Worm (Caenorhabditis elegans) whole organism, mixed stage, embryonic: ENCODE measurements around the gene srh-130.

Experiments used
- M03D4.4 ChIP-seq: sonication (generic microtip); optimal IDR thresholded peaks from 2 replicates; lab custom pipeline; 2017; ENCODE audit warnings: mild to moderate bottlenecking, missing genetic modification characterization, missing compliant biosample characterization
- bed-3 ChIP-seq: fragments of 200-800 bp; sonication (Bioruptor generic); optimal IDR thresholded peaks from 3 replicates; lab custom pipeline; 2018; ENCODE audit warnings: mild to moderate bottlenecking, missing genetic modification characterization, moderate library complexity, missing compliant biosample characterization
- blmp-1 ChIP-seq: fragments of 150-350 bp; optimal IDR thresholded peaks from 2 replicates; lab custom pipeline; 2014; ENCODE audit warnings: missing biosample characterization, missing genetic modification characterization
- ceh-39 ChIP-seq: fragments of 150-350 bp; optimal IDR thresholded peaks from 2 replicates; lab custom pipeline; 2014; ENCODE audit warnings: missing biosample characterization, missing genetic modification characterization
- ceh-43 ChIP-seq: fragments of 200-800 bp; sonication (Bioruptor generic); optimal IDR thresholded peaks from 2 replicates; lab custom pipeline; 2018; ENCODE audit warnings: mild to moderate bottlenecking, missing genetic modification characterization, moderate library complexity, missing compliant biosample characterization
- ceh-83 ChIP-seq: fragments of 200-800 bp; sonication (Bioruptor generic); optimal IDR thresholded peaks from 2 replicates; lab custom pipeline; 2018; ENCODE audit warnings: mild to moderate bottlenecking, missing genetic modification characterization, missing compliant biosample characterization
- ces-1 ChIP-seq: fragments of 150-350 bp; optimal IDR thresholded peaks from 2 replicates; lab custom pipeline; 2014; ENCODE audit warnings: missing biosample characterization, missing genetic modification reagents, missing genetic modification characterization
- cnd-1 ChIP-seq: fragments of 200-800 bp; sonication (Bioruptor generic); optimal IDR thresholded peaks from 2 replicates; lab custom pipeline; 2018; ENCODE audit warnings: mild to moderate bottlenecking, missing genetic modification characterization, missing compliant biosample characterization
- drap-1 ChIP-seq: fragments of 200-800 bp; sonication (Bioruptor generic); optimal IDR thresholded peaks from 3 replicates; lab custom pipeline; 2018; ENCODE audit warnings: mild to moderate bottlenecking, missing genetic modification characterization, missing compliant biosample characterization
- elt-1 ChIP-seq: sonication (generic microtip); optimal IDR thresholded peaks from 2 replicates; lab custom pipeline; 2017; ENCODE audit warnings: missing genetic modification characterization, mild to moderate bottlenecking, missing compliant biosample characterization, antibody characterized with exemption, moderate library complexity, borderline replicate concordance; ENCODE audit not compliant: insufficient read depth
- elt-3 ChIP-seq: fragments of 150-350 bp; optimal IDR thresholded peaks from 2 replicates; lab custom pipeline; 2014; ENCODE audit warnings: missing biosample characterization, missing genetic modification characterization
- flh-1 ChIP-seq: fragments of 200-800 bp; sonication (Bioruptor generic); optimal IDR thresholded peaks from 2 replicates; lab custom pipeline; 2018; ENCODE audit warnings: mild to moderate bottlenecking, missing genetic modification characterization, moderate library complexity, missing compliant biosample characterization
- hlh-1 ChIP-seq: fragments of 150-350 bp; optimal IDR thresholded peaks from 2 replicates; lab custom pipeline; 2014; ENCODE audit warnings: missing biosample characterization, missing genetic modification reagents, missing genetic modification characterization
- lin-13 ChIP-seq: fragments of 150-350 bp; optimal IDR thresholded peaks from 2 replicates; lab custom pipeline; 2014; ENCODE audit warnings: missing biosample characterization, missing genetic modification characterization
- lin-32 ChIP-seq: fragments of 200-800 bp; sonication (Bioruptor generic); optimal IDR thresholded peaks from 2 replicates; lab custom pipeline; 2018; ENCODE audit warnings: mild to moderate bottlenecking, missing genetic modification characterization, missing compliant biosample characterization
- lsy-2 ChIP-seq: fragments of 150-350 bp; optimal IDR thresholded peaks from 2 replicates; lab custom pipeline; 2014; ENCODE audit warnings: missing biosample characterization, missing genetic modification characterization
- mab-5 ChIP-seq: fragments of 150-350 bp; optimal IDR thresholded peaks from 2 replicates; lab custom pipeline; 2014; ENCODE audit warnings: missing biosample characterization, missing genetic modification characterization
- mep-1 ChIP-seq: fragments of 150-350 bp; optimal IDR thresholded peaks from 2 replicates; lab custom pipeline; 2017; ENCODE audit warnings: missing biosample characterization, missing genetic modification reagents, missing genetic modification characterization, inconsistent platforms
- mls-2 ChIP-seq: sonication (generic microtip); optimal IDR thresholded peaks from 2 replicates; lab custom pipeline; 2016; ENCODE audit warnings: mild to moderate bottlenecking, missing genetic modification characterization, moderate library complexity, missing compliant biosample characterization
- nhr-2 ChIP-seq: fragments of 150-350 bp; optimal IDR thresholded peaks from 2 replicates; lab custom pipeline; 2014; ENCODE audit warnings: missing biosample characterization, missing genetic modification characterization
- nhr-28 ChIP-seq: fragments of 150-350 bp; optimal IDR thresholded peaks from 2 replicates; lab custom pipeline; 2014; ENCODE audit warnings: missing biosample characterization, missing genetic modification characterization
- nhr-76 ChIP-seq: sonication (generic microtip); optimal IDR thresholded peaks from 2 replicates; lab custom pipeline; 2017; ENCODE audit warnings: missing biosample characterization, missing genetic modification characterization
- pha-4 ChIP-seq: fragments of 150-350 bp; optimal IDR thresholded peaks from 2 replicates; lab custom pipeline; 2018; ENCODE audit warnings: missing biosample characterization, missing genetic modification reagents, missing genetic modification characterization
- snpc-4 ChIP-seq: fragments of 150-350 bp; optimal IDR thresholded peaks from 2 replicates; lab custom pipeline; 2014; ENCODE audit warnings: missing biosample characterization, missing genetic modification characterization
- sptf-1 ChIP-seq: sonication (generic microtip); optimal IDR thresholded peaks from 2 replicates; lab custom pipeline; 2017; ENCODE audit warnings: mild to moderate bottlenecking, missing genetic modification characterization, moderate library complexity, missing compliant biosample characterization
- tbx-8 ChIP-seq: fragments of 200-800 bp; sonication (Bioruptor generic); optimal IDR thresholded peaks from 2 replicates; lab custom pipeline; 2018; ENCODE audit warnings: mild to moderate bottlenecking, missing genetic modification characterization, moderate library complexity, missing compliant biosample characterization
- unc-120 ChIP-seq: sonication (generic microtip); optimal IDR thresholded peaks from 2 replicates; lab custom pipeline; 2017; ENCODE audit warnings: missing genetic modification characterization, missing compliant biosample characterization; ENCODE audit not compliant: poor library complexity, severe bottlenecking
- unc-39 ChIP-seq: fragments of 150-350 bp; optimal IDR thresholded peaks from 2 replicates; lab custom pipeline; 2014; ENCODE audit warnings: missing biosample characterization, missing genetic modification characterization
- unc-62 ChIP-seq: fragments of 150-350 bp; optimal IDR thresholded peaks from 2 replicates; lab custom pipeline; 2014; ENCODE audit warnings: missing biosample characterization, missing genetic modification reagents, missing genetic modification characterization
- zip-8 ChIP-seq: fragments of 150-350 bp; optimal IDR thresholded peaks from 2 replicates; lab custom pipeline; 2014; ENCODE audit warnings: missing biosample characterization, missing genetic modification characterization

srh-130 gene

DNA sequence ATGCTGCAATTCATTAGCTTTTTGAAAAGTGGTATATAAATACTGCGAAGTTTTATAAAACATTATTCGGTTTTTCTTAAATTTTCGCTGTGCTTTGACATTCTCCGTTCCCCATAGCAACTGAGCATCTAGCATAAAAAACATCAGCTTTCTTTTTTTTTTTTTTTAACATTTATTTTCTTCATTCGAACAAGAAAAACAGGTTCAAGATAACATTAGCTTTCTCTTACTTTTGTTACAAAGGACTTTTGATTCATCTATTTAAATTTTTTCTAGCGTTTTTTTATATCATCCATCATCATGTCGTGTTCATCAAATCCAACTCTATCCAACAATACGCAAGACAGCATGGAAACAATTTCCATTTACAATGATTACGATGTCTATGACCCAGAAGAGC is 13.1 kb upstream of the srh-130 start, which contains the start of gene F14F9.3:
Gene F14F9.3 (plus strand): TSS at position 301 of the 400 bp plus-strand sequence.
- no peak for TF ChIP-seq nhr-76 (tag; lab: Kevin White, UChicago)
- TF ChIP-seq, all 35 proteins: peak for 0

ce11 chrV:5143785-5144184 is 7.2 kb upstream of the srh-130 start, which contains the start of gene srh-129:
Gene srh-129 (minus strand): TSS chrV:5143885.
- TF ChIP-seq elt-3 (tag; lab: Kevin White, UChicago): no peak
- no peak for TF ChIP-seq ceh-43 (GFP tag; lab: Kevin White, UChicago)
- no peak for TF ChIP-seq drap-1 (GFP tag; lab: Kevin White, UChicago)
- TF ChIP-seq blmp-1: no peak
- no peak for TF ChIP-seq lsy-2
- TF ChIP-seq snpc-4: no peak
- no peak for TF ChIP-seq flh-1

ce11 chrV:5144541-5144940 is 6.4 kb upstream of the srh-130 start, which contains the start of gene F14F9.2:
Gene F14F9.2 (plus strand): TSS chrV:5144841.
- no peak for TF ChIP-seq blmp-1
- no peak for TF ChIP-seq hlh-1 (tag; lab: Kevin White, UChicago)
- TF ChIP-seq zip-8: peak; percentile 73
- TF ChIP-seq cnd-1 (tag; lab: Kevin White, UChicago): no peak
- TF ChIP-seq, all 35 proteins: peak for 1

DNA sequence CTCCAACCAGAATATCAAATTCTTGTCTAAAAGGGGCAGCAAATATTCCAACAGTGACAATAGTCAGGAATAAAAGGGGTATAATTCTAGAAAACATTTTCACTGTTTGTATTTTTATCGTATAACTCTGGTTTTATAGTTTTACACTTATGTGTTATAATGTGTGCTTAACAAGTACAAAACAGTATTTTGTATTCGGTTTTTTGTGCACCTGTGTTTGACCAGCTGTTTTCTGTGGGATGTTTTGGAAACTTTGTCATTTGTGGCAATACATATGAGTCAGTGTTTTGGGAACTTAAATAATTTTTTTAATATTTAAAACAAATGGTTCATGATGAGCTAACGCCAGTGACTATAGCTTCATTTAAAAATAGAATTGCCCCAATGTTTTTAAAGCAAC is 4.6 kb upstream of the srh-130 start, which contains the start of gene F14F9.6:
Gene F14F9.6 (minus strand): TSS at position 101 of the 400 bp plus-strand sequence.
- no peak for TF ChIP-seq snpc-4
- no peak for TF ChIP-seq bed-3 (GFP tag; lab: Kevin White, UChicago)
- no peak for TF ChIP-seq elt-3 (tag; lab: Kevin White, UChicago)
- no peak for TF ChIP-seq pha-4 (tag; lab: Kevin White, UChicago)
- no peak for TF ChIP-seq nhr-2 (tag; lab: Kevin White, UChicago)
- TF ChIP-seq lsy-2: no peak
- no peak for TF ChIP-seq elt-1
- no peak for TF ChIP-seq hlh-1 (tag; lab: Kevin White, UChicago)
- TF ChIP-seq ceh-39: no peak
- no peak for TF ChIP-seq unc-39 (tag; lab: Kevin White, UChicago)
- TF ChIP-seq lin-32 (GFP tag; lab: Kevin White, UChicago): no peak
- TF ChIP-seq drap-1 (GFP tag; lab: Kevin White, UChicago): no peak
- TF ChIP-seq unc-120 (tag; lab: Kevin White, UChicago): no peak
- TF ChIP-seq cnd-1 (tag; lab: Kevin White, UChicago): no peak
- TF ChIP-seq M03D4.4: no peak
- TF ChIP-seq, all 35 proteins: peak for 0

DNA sequence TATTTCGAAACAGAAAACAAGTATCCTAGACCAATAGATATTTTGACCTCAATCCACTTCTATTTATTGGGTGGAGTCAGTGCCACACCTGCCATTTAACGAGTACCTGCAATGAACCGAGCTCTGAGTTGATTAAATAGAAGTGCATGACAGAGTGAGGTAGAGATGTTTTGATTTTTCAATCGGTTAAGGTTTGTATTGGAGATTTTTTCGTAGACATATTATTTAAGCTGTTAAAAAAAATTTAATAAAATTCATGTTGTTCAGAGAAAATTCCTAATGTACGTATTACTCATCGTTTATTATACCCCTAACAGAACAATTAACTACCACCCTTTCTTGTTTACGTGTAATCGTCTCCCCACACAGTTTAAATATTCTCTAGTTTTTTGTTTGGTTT is 4.5 kb downstream of the srh-130 start, which contains the start of gene srx-38:
Gene srx-38 (minus strand): TSS at position 101 of the 400 bp plus-strand sequence.
- TF ChIP-seq drap-1 (GFP tag; lab: Kevin White, UChicago): no peak
- TF ChIP-seq nhr-28 (tag; lab: Kevin White, UChicago): no peak
- TF ChIP-seq zip-8: no peak
- no peak for TF ChIP-seq mab-5
- no peak for TF ChIP-seq ces-1 (GFP tag; lab: Kevin White, UChicago)
- TF ChIP-seq pha-4 (tag; lab: Kevin White, UChicago): no peak
- TF ChIP-seq lin-13 (tag; lab: Kevin White, UChicago): no peak
- TF ChIP-seq flh-1: no peak
- no peak for TF ChIP-seq mep-1 (tag; lab: Kevin White, UChicago)

- TF ChIP-seq ces-1 (GFP tag; lab: Kevin White, UChicago) (no peak), unc-120 (tag; lab: Kevin White, UChicago) (no peak), elt-3 (tag; lab: Kevin White, UChicago) (no peak), ceh-83 (GFP tag; lab: Kevin White, UChicago) (no peak), mep-1 (tag; lab: Kevin White, UChicago) (no peak), mab-5 (no peak), tbx-8 (GFP tag; lab: Kevin White, UChicago) (no peak), bed-3 (GFP tag; lab: Kevin White, UChicago) (no peak), unc-62 (no peak), mls-2 (no peak), sptf-1 (tag; lab: Kevin White, UChicago) (no peak), elt-1 (no peak), nhr-76 (tag; lab: Kevin White, UChicago) (no peak), nhr-2 (tag; lab: Kevin White, UChicago) (no peak), blmp-1 (no peak), M03D4.4 (no peak), lsy-2 (no peak), nhr-28 (tag; lab: Kevin White, UChicago) (no peak), ceh-43 (GFP tag; lab: Kevin White, UChicago) (no peak)
- TF ChIP-seq, all 35 proteins: peak for 0
Measured at ce11 chrV:5157660-5158059, 6.7 kb downstream of the srh-130 start, which contains the start of gene srx-39. Gene srx-39 (minus strand): TSS chrV:5157760.
